Fruit fly (Drosophila melanogaster) whole organism, embryonic: ENCODE results near the gene Glut1.
A peak's percentile ranks its signal among the peaks of the same experiment; 100 is the strongest.

Source experiments
- B-H1 ChIP-seq: fragments of 200-800 bp; sonication (Bioruptor generic); IDR thresholded peaks from 3 replicates; pipeline ENCODE4 v1.3.6; 2022; ENCODE audit warnings: missing biosample characterization, missing genetic modification characterization
- CG11093 ChIP-seq: fragments of 200-800 bp; sonication (Bioruptor generic); IDR thresholded peaks from 3 replicates; pipeline ENCODE4 v1.3.6; 2022; ENCODE audit warnings: missing biosample characterization, missing genetic modification characterization
- CG11247 ChIP-seq: fragments of 200-800 bp; sonication (Bioruptor generic); IDR thresholded peaks from 2 replicates; pipeline ENCODE4 v1.3.6; 2022; ENCODE audit warnings: missing biosample characterization, missing genetic modification characterization
- CG14710 ChIP-seq: fragments of 200-800 bp; sonication (Bioruptor generic); optimal IDR thresholded peaks from 3 replicates; lab custom pipeline; 2019; ENCODE audit warnings: missing biosample characterization, mild to moderate bottlenecking, missing genetic modification characterization, moderate library complexity
- CG14965 ChIP-seq: fragments of 200-800 bp; sonication (Bioruptor generic); optimal IDR thresholded peaks from 2 replicates; lab custom pipeline; 2016; ENCODE audit warnings: missing biosample characterization, missing genetic modification characterization, borderline replicate concordance
- CG15011 ChIP-seq: fragments of 200-800 bp; sonication (Bioruptor generic); optimal IDR thresholded peaks from 3 replicates; lab custom pipeline; 2018; ENCODE audit warnings: missing biosample characterization, mild to moderate bottlenecking, missing genetic modification characterization
- CG15073 ChIP-seq: fragments of 200-800 bp; sonication (Bioruptor generic); optimal IDR thresholded peaks from 2 replicates; lab custom pipeline; 2016; ENCODE audit warnings: missing biosample characterization, missing genetic modification characterization
- CG15479 ChIP-seq: fragments of 200-800 bp; sonication (Bioruptor generic); optimal IDR thresholded peaks from 3 replicates; lab custom pipeline; 2019; ENCODE audit warnings: missing biosample characterization, mild to moderate bottlenecking, missing genetic modification characterization, moderate library complexity
- CG1647 ChIP-seq: fragments of 200-800 bp; sonication (Bioruptor generic); optimal IDR thresholded peaks from 3 replicates; lab custom pipeline; 2016; ENCODE audit warnings: missing biosample characterization, missing genetic modification characterization
- CG17568 ChIP-seq: fragments of 200-800 bp; sonication (Bioruptor generic); optimal IDR thresholded peaks from 2 replicates; lab custom pipeline; 2018; ENCODE audit warnings: missing biosample characterization, mild to moderate bottlenecking, missing genetic modification characterization, moderate library complexity
- CG17802 ChIP-seq: fragments of 200-800 bp; sonication (Bioruptor generic); optimal IDR thresholded peaks from 2 replicates; lab custom pipeline; 2018; ENCODE audit warnings: missing biosample characterization, mild to moderate bottlenecking, missing genetic modification characterization, moderate library complexity
- CG2202 ChIP-seq: fragments of 200-800 bp; sonication (Bioruptor generic); optimal IDR thresholded peaks from 2 replicates; lab custom pipeline; 2018; ENCODE audit warnings: missing biosample characterization, mild to moderate bottlenecking, missing genetic modification characterization
- CG31365 ChIP-seq: fragments of 200-800 bp; sonication (Bioruptor generic); optimal IDR thresholded peaks from 2 replicates; lab custom pipeline; 2018; ENCODE audit warnings: missing biosample characterization, mild to moderate bottlenecking, missing genetic modification characterization
- CG31388 ChIP-seq: fragments of 200-800 bp; sonication (Bioruptor generic); optimal IDR thresholded peaks from 2 replicates; lab custom pipeline; 2016; ENCODE audit warnings: missing biosample characterization, missing genetic modification characterization
- CG3281 ChIP-seq: fragments of 200-800 bp; sonication (Bioruptor generic); optimal IDR thresholded peaks from 3 replicates; lab custom pipeline; 2017; ENCODE audit warnings: missing biosample characterization, mild to moderate bottlenecking, missing genetic modification characterization
- CG42726 ChIP-seq: fragments of 200-800 bp; sonication (Bioruptor generic); IDR thresholded peaks from 2 replicates; pipeline ENCODE4 v1.3.6; 2022; ENCODE audit warnings: missing biosample characterization, missing genetic modification characterization; ENCODE audit not compliant: partially characterized antibody
- CG4328 ChIP-seq: fragments of 200-800 bp; sonication (Bioruptor generic); optimal IDR thresholded peaks from 3 replicates; lab custom pipeline; 2017; ENCODE audit warnings: missing biosample characterization, missing genetic modification reagents, missing genetic modification characterization
- CG6683 ChIP-seq: fragments of 200-800 bp; sonication (Bioruptor generic); optimal IDR thresholded peaks from 2 replicates; lab custom pipeline; 2017; ENCODE audit warnings: missing biosample characterization, mild to moderate bottlenecking, missing genetic modification characterization, missing genetic modification reagents
- CG6689 ChIP-seq: fragments of 200-800 bp; sonication (Bioruptor generic); IDR thresholded peaks from 2 replicates; pipeline ENCODE4 v1.3.6; 2022; ENCODE audit warnings: missing biosample characterization, missing genetic modification characterization
- CG7372 ChIP-seq: fragments of 200-800 bp; sonication (Bioruptor generic); IDR thresholded peaks from 2 replicates; pipeline ENCODE4 v1.3.6; 2022; ENCODE audit warnings: missing biosample characterization, missing genetic modification characterization
- CG8924 ChIP-seq: fragments of 200-800 bp; optimal IDR thresholded peaks from 3 replicates; lab custom pipeline; 2019; ENCODE audit warnings: missing biosample characterization, mild to moderate bottlenecking, missing genetic modification characterization, moderate library complexity
- Dad ChIP-seq: fragments of 200-800 bp; sonication (Bioruptor generic); optimal IDR thresholded peaks from 3 replicates; lab custom pipeline; 2016; ENCODE audit warnings: missing biosample characterization, missing genetic modification characterization
- Dip3 ChIP-seq: fragments of 200-800 bp; sonication (Bioruptor generic); optimal IDR thresholded peaks from 3 replicates; lab custom pipeline; 2016; ENCODE audit warnings: missing biosample characterization, missing genetic modification characterization
- Doc3 ChIP-seq: fragments of 200-800 bp; sonication (Bioruptor generic); IDR thresholded peaks from 3 replicates; pipeline ENCODE4 v1.3.6; 2022; ENCODE audit warnings: missing biosample characterization, missing genetic modification characterization; ENCODE audit not compliant: partially characterized antibody
- Elba2 ChIP-seq: fragments of 200-800 bp; sonication (Bioruptor generic); optimal IDR thresholded peaks from 3 replicates; lab custom pipeline; 2016; ENCODE audit warnings: missing biosample characterization, missing genetic modification characterization
- HLHmδ ChIP-seq: fragments of 200-800 bp; sonication (Bioruptor generic); optimal IDR thresholded peaks from 2 replicates; lab custom pipeline; 2018; ENCODE audit warnings: missing biosample characterization, mild to moderate bottlenecking, missing genetic modification characterization, moderate library complexity
- Kr ChIP-seq: fragments of 200-800 bp; sonication (Bioruptor generic); optimal IDR thresholded peaks from 2 replicates; lab custom pipeline; 2017; ENCODE audit warnings: missing biosample characterization, mild to moderate bottlenecking, missing genetic modification characterization
- Nf-YB ChIP-seq: fragments of 200-800 bp; sonication (Bioruptor generic); optimal IDR thresholded peaks from 3 replicates; lab custom pipeline; 2019; ENCODE audit warnings: missing biosample characterization, mild to moderate bottlenecking, missing genetic modification characterization, moderate library complexity
- NfI ChIP-seq: fragments of 200-800 bp; sonication (Bioruptor generic); optimal IDR thresholded peaks from 3 replicates; lab custom pipeline; 2018; ENCODE audit warnings: missing biosample characterization, mild to moderate bottlenecking, missing genetic modification characterization, moderate library complexity
- Six4 ChIP-seq: fragments of 200-800 bp; sonication (Bioruptor generic); optimal IDR thresholded peaks from 2 replicates; lab custom pipeline; 2016; ENCODE audit warnings: missing biosample characterization, missing genetic modification characterization
- Stat92E ChIP-seq, 3 experiments: fragments of >200 bp in 2 of 3; fragments of 200-800 bp in 1 of 3; sonication (Bioruptor generic) in 1 of 3; optimal IDR thresholded peaks; 2 replicates each; lab custom pipeline; 2017 to 2019; ENCODE audit warnings: missing biosample characterization in 3 of 3, missing genetic modification characterization in 3 of 3, mild to moderate bottlenecking in 1 of 3, moderate library complexity in 1 of 3
- br ChIP-seq: fragments of >200 bp; optimal IDR thresholded peaks from 2 replicates; lab custom pipeline; 2017
- cato ChIP-seq: fragments of 200-800 bp; sonication (Bioruptor generic); optimal IDR thresholded peaks from 2 replicates; lab custom pipeline; 2016; ENCODE audit warnings: missing biosample characterization, missing genetic modification characterization, borderline replicate concordance
- chinmo ChIP-seq: fragments of 200-800 bp; sonication (Bioruptor generic); IDR thresholded peaks from 4 replicates; pipeline ENCODE4 v1.3.6; 2022; ENCODE audit warnings: missing biosample characterization, missing genetic modification characterization; ENCODE audit not compliant: partially characterized antibody
- ci ChIP-seq: fragments of 200-800 bp; sonication (Bioruptor generic); IDR thresholded peaks from 3 replicates; pipeline ENCODE4 v1.3.6; 2022; ENCODE audit warnings: missing biosample characterization, missing genetic modification characterization
- danr ChIP-seq: fragments of 200-800 bp; sonication (Bioruptor generic); IDR thresholded peaks from 2 replicates; pipeline ENCODE4 v1.3.6; 2022; ENCODE audit warnings: missing biosample characterization, missing genetic modification characterization
- dmrt99B ChIP-seq: fragments of 200-800 bp; sonication (Bioruptor generic); optimal IDR thresholded peaks from 2 replicates; lab custom pipeline; 2018; ENCODE audit warnings: missing biosample characterization, mild to moderate bottlenecking, missing genetic modification characterization, moderate library complexity
- fd3F ChIP-seq: fragments of 200-800 bp; sonication (Bioruptor generic); optimal IDR thresholded peaks from 2 replicates; lab custom pipeline; 2018; ENCODE audit warnings: missing biosample characterization, mild to moderate bottlenecking, missing genetic modification characterization, moderate library complexity
- fu2 ChIP-seq: fragments of 200-800 bp; sonication (Bioruptor generic); optimal IDR thresholded peaks from 2 replicates; lab custom pipeline; 2016; ENCODE audit warnings: missing biosample characterization, missing genetic modification characterization
- ind ChIP-seq: fragments of 200-800 bp; sonication (Bioruptor generic); optimal IDR thresholded peaks from 3 replicates; lab custom pipeline; 2016; ENCODE audit warnings: missing biosample characterization, missing genetic modification characterization
- jing ChIP-seq: fragments of 200-800 bp; sonication (Bioruptor generic); optimal IDR thresholded peaks from 2 replicates; lab custom pipeline; 2018; ENCODE audit warnings: missing biosample characterization, mild to moderate bottlenecking, missing genetic modification characterization
- nom ChIP-seq: fragments of 200-800 bp; sonication (Bioruptor generic); optimal IDR thresholded peaks from 2 replicates; lab custom pipeline; 2017; ENCODE audit warnings: missing biosample characterization, missing genetic modification characterization, mild to moderate bottlenecking, moderate library complexity, missing genetic modification reagents
- oc ChIP-seq: fragments of 200-800 bp; sonication (Bioruptor generic); optimal IDR thresholded peaks from 2 replicates; lab custom pipeline; 2018; ENCODE audit warnings: missing biosample characterization, mild to moderate bottlenecking, missing genetic modification characterization, moderate library complexity
- onecut ChIP-seq: fragments of 200-800 bp; sonication (Bioruptor generic); IDR thresholded peaks from 2 replicates; pipeline ENCODE4 v1.3.6; 2022; ENCODE audit warnings: missing biosample characterization, missing genetic modification characterization
- pnt ChIP-seq: fragments of 200-800 bp; sonication (Bioruptor generic); optimal IDR thresholded peaks from 3 replicates; lab custom pipeline; 2016; ENCODE audit warnings: missing biosample characterization, missing genetic modification characterization
- ro ChIP-seq: fragments of 200-800 bp; sonication (Bioruptor generic); IDR thresholded peaks from 2 replicates; pipeline ENCODE4 v1.3.6; 2022; ENCODE audit warnings: missing biosample characterization, missing genetic modification characterization
- salm ChIP-seq: fragments of 200-800 bp; sonication (Bioruptor generic); optimal IDR thresholded peaks from 2 replicates; lab custom pipeline; 2018; ENCODE audit warnings: missing biosample characterization, mild to moderate bottlenecking, missing genetic modification characterization
- tap ChIP-seq: fragments of 200-800 bp; optimal IDR thresholded peaks from 3 replicates; lab custom pipeline; 2019; ENCODE audit warnings: missing biosample characterization, mild to moderate bottlenecking, missing genetic modification characterization, moderate library complexity
- usp ChIP-seq: fragments of >200 bp; optimal IDR thresholded peaks from 2 replicates; lab custom pipeline; 2017; ENCODE audit warnings: missing biosample characterization, missing genetic modification characterization

Gene Glut1

DNA sequence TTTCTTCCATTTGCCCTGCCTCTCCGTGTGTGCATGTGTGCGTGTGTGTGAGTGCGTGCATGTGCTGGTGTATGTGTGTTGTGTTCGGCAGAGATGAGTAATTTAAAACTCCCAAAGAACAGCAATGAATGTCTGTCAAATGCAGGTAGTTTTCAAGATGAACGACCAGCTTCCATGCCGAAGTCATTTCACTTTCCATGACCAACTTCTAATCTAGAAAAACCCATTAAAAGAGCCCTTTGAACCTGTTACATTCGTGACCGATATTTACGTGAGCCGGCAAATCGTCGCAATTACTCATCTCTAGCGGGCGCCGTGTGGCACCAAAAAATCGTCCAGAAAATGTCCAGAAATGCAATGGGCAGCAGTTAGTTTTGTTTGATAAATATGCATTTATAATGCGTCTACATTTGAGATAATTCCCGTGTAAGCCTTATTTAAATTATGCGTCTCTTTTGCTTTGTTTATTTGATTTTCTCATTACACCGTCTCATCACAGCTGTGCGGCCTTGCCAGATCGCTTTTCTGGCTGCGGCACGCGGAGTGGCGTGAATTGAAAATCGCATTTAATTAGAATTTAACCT lies 41.4 kb upstream of the Glut1 start (continued):
- no peak for TF ChIP-seq ro
- no peak for TF ChIP-seq HLHmδ
- no peak for TF ChIP-seq onecut (GFP tag; lab: Robert Waterston, UW)
- TF ChIP-seq tap (tag; lab: Kevin White, UChicago) = no peak
- TF ChIP-seq CG31365 = no peak
- no peak for TF ChIP-seq Elba2 (GFP tag; lab: Kevin White, UChicago)
- TF ChIP-seq nom (GFP tag; lab: Kevin White, UChicago) = no peak
- TF ChIP-seq ind (GFP tag; lab: Kevin White, UChicago) = peak; percentile 49
- peak; percentile 44 for TF ChIP-seq fu2 (GFP tag; lab: Kevin White, UChicago)
- TF ChIP-seq CG17802 (tag; lab: Kevin White, UChicago) = no peak
- TF ChIP-seq CG3281 (GFP tag; lab: Kevin White, UChicago) = peak; percentile 6
- TF ChIP-seq CG14965 (GFP tag; lab: Kevin White, UChicago) = no peak
- no peak for TF ChIP-seq Stat92E (GFP tag; optimal IDR thresholded peaks at IDR 0.05; lab: Kevin White, UChicago)
- no peak for TF ChIP-seq CG4328 (GFP tag; lab: Kevin White, UChicago)
- peak; percentile 18 for TF ChIP-seq Dip3
- TF ChIP-seq cato (GFP tag; lab: Kevin White, UChicago) = peak; percentile 11
- TF ChIP-seq CG7372 (GFP tag; lab: Robert Waterston, UW) = no peak
- no peak for TF ChIP-seq B-H1 (GFP tag; lab: Robert Waterston, UW)
- TF ChIP-seq CG1647 (GFP tag; lab: Kevin White, UChicago) = no peak
- TF ChIP-seq CG15479 (GFP tag; lab: Kevin White, UChicago) = no peak
- no peak for TF ChIP-seq CG42726
- TF ChIP-seq br (lab: Kevin White, UChicago) = no peak
- TF ChIP-seq Kr (GFP tag; lab: Kevin White, UChicago) = no peak
- TF ChIP-seq Nf-YB (GFP tag; lab: Kevin White, UChicago) = no peak
- TF ChIP-seq ci (GFP tag; lab: Robert Waterston, UW) = no peak
- no peak for TF ChIP-seq CG15073 (GFP tag; lab: Kevin White, UChicago)
- peak; percentile 7 for TF ChIP-seq dmrt99B
- TF ChIP-seq Dad (GFP tag; lab: Kevin White, UChicago) = no peak
- no peak for TF ChIP-seq CG6683 (GFP tag; lab: Kevin White, UChicago)
- peak; percentile 45 for TF ChIP-seq CG14710
- TF ChIP-seq usp (GFP tag; lab: Kevin White, UChicago) = no peak
- TF ChIP-seq jing (GFP tag; lab: Kevin White, UChicago) = no peak
- no peak for TF ChIP-seq CG2202
- TF ChIP-seq CG15011 (GFP tag; lab: Kevin White, UChicago) = no peak
- TF ChIP-seq CG6689 = 0 out of 2 replicates have a peak, but pooled peaks have one; percentile 9
- no peak for TF ChIP-seq salm (tag; lab: Kevin White, UChicago)
- TF ChIP-seq CG8924 (tag; lab: Kevin White, UChicago) = peak; percentile 20
- peak; percentile 37 for TF ChIP-seq pnt
- TF ChIP-seq Six4 = peak; percentile 40
- 0 out of 3 replicates have a peak, but pooled peaks have one; percentile 15 for TF ChIP-seq CG11093 (GFP tag; lab: Robert Waterston, UW)
- TF ChIP-seq chinmo (GFP tag; lab: Robert Waterston, UW) = peak; percentile 75; the same call in 1 of the 4 replicates
- no peak for TF ChIP-seq CG31388 (GFP tag; lab: Kevin White, UChicago)
- TF ChIP-seq fd3F = no peak
- TF ChIP-seq NfI (GFP tag; lab: Kevin White, UChicago) = no peak
- TF ChIP-seq CG17568 (GFP tag; lab: Kevin White, UChicago) = no peak
- peak; percentile 77; the same call in 2 of the 3 replicates for TF ChIP-seq Doc3 (GFP tag; lab: Robert Waterston, UW)
- TF ChIP-seq danr (GFP tag; lab: Robert Waterston, UW) = no peak
- peak; percentile 29; the same call in 1 of the 2 replicates for TF ChIP-seq CG11247 (GFP tag; lab: Robert Waterston, UW)
- TF ChIP-seq oc = no peak
